Fruit fly (Drosophila melanogaster) whole organism, wandering third instar larva: ENCODE measurements around the gene mRpS11.

Source experiments
- Abd-B ChIP-seq: fragments of >200 bp; optimal IDR thresholded peaks from 2 replicates; lab custom pipeline; 2017; ENCODE audit warnings: missing biosample characterization, missing genetic modification characterization
- CG32264 ChIP-seq: fragments of 200-800 bp; sonication (Bioruptor generic); optimal IDR thresholded peaks from 2 replicates; lab custom pipeline; 2016; ENCODE audit warnings: missing biosample characterization, missing genetic modification characterization
- CG9705 ChIP-seq: fragments of 200-800 bp; sonication (Bioruptor generic); optimal IDR thresholded peaks from 2 replicates; lab custom pipeline; 2018; ENCODE audit warnings: missing biosample characterization, mild to moderate bottlenecking, missing genetic modification characterization
- CrebA ChIP-seq: fragments of 200-800 bp; sonication (Bioruptor generic); optimal IDR thresholded peaks from 2 replicates; lab custom pipeline; 2016; ENCODE audit warnings: missing biosample characterization, mild to moderate bottlenecking, missing genetic modification characterization, borderline replicate concordance
- Dfd ChIP-seq: fragments of >200 bp; optimal IDR thresholded peaks from 2 replicates; lab custom pipeline; 2017; ENCODE audit warnings: missing biosample characterization, missing genetic modification characterization
- Dif ChIP-seq: fragments of 200-275, 200-300 bp; sonication (Bioruptor generic); optimal IDR thresholded peaks from 2 replicates; lab custom pipeline; 2018; ENCODE audit warnings: missing biosample characterization, missing genetic modification characterization; ENCODE audit not compliant: partially characterized antibody
- GATAd ChIP-seq: sonication (Bioruptor generic); optimal IDR thresholded peaks from 2 replicates; lab custom pipeline; 2016; ENCODE audit warnings: missing biosample characterization, missing genetic modification characterization
- HLH106 ChIP-seq: fragments of 200-800 bp; optimal IDR thresholded peaks from 3 replicates; lab custom pipeline; 2019; ENCODE audit warnings: missing biosample characterization, mild to moderate bottlenecking, missing genetic modification characterization, moderate library complexity
- Hnf4 ChIP-seq: fragments of 200-800 bp; sonication (Bioruptor generic); optimal IDR thresholded peaks from 2 replicates; lab custom pipeline; 2016; ENCODE audit warnings: missing biosample characterization, mild to moderate bottlenecking, missing genetic modification characterization
- Hr78 ChIP-seq: fragments of >200 bp; optimal IDR thresholded peaks from 2 replicates; lab custom pipeline; 2017; ENCODE audit warnings: missing biosample characterization, missing genetic modification characterization
- Hr83 ChIP-seq: fragments of 200-300 bp; sonication (Bioruptor generic); optimal IDR thresholded peaks from 2 replicates; lab custom pipeline; 2016; ENCODE audit warnings: missing biosample characterization, mild to moderate bottlenecking, missing genetic modification characterization, moderate library complexity; ENCODE audit not compliant: poor library complexity, severe bottlenecking
- Jra ChIP-seq: sonication (Bioruptor generic); optimal IDR thresholded peaks from 2 replicates; lab custom pipeline; 2016; ENCODE audit warnings: missing biosample characterization, missing genetic modification characterization
- Mio ChIP-seq: sonication (Bioruptor generic); optimal IDR thresholded peaks from 2 replicates; lab custom pipeline; 2016; ENCODE audit warnings: missing biosample characterization, missing genetic modification characterization
- N ChIP-seq: fragments of >200 bp; optimal IDR thresholded peaks from 2 replicates; lab custom pipeline; 2018; ENCODE audit warnings: missing biosample characterization, missing external identifiers, missing genetic modification characterization
- OdsH ChIP-seq: fragments of 200-800 bp; sonication (Bioruptor generic); optimal IDR thresholded peaks from 2 replicates; lab custom pipeline; 2016; ENCODE audit warnings: missing biosample characterization, mild to moderate bottlenecking, missing genetic modification characterization
- Rel ChIP-seq, 2 experiments: fragments of 200-800 bp; sonication (Bioruptor generic) in 1 of 2; optimal IDR thresholded peaks; 2 replicates in 1 of 2; 3 replicates in 1 of 2; lab custom pipeline; 2016 to 2019; ENCODE audit warnings: mild to moderate bottlenecking in 2 of 2, missing biosample characterization in 2 of 2, missing genetic modification characterization in 2 of 2, moderate library complexity in 1 of 2
- Sp1 ChIP-seq: fragments of 200-800 bp; sonication (Bioruptor generic); optimal IDR thresholded peaks from 3 replicates; lab custom pipeline; 2019; ENCODE audit warnings: missing biosample characterization, mild to moderate bottlenecking, missing genetic modification characterization, moderate library complexity
- Vsx2 ChIP-seq: fragments of 200-300, 225-300 bp; sonication (Bioruptor generic); optimal IDR thresholded peaks from 2 replicates; lab custom pipeline; 2018; ENCODE audit warnings: missing biosample characterization, missing genetic modification characterization; ENCODE audit not compliant: partially characterized antibody
- br ChIP-seq: fragments of 200-800 bp; sonication (Bioruptor generic); optimal IDR thresholded peaks from 2 replicates; lab custom pipeline; 2016; ENCODE audit warnings: missing biosample characterization, missing genetic modification characterization
- brk ChIP-seq: fragments of 200-800 bp; sonication (Bioruptor generic); optimal IDR thresholded peaks from 2 replicates; lab custom pipeline; 2016; ENCODE audit warnings: missing biosample characterization, mild to moderate bottlenecking, missing genetic modification characterization
- dl ChIP-seq, 2 experiments: fragments of 175-275, 200-275 bp in 1 of 2; fragments of 200-275 bp in 1 of 2; sonication (Bioruptor generic); optimal IDR thresholded peaks; lab custom pipeline; 2018; ENCODE audit warnings: mild to moderate bottlenecking in 2 of 2, missing biosample characterization in 2 of 2, missing genetic modification characterization in 2 of 2, moderate library complexity in 2 of 2; ENCODE audit not compliant: partially characterized antibody in 2 of 2, insufficient read depth in 1 of 2
- dmrt93B ChIP-seq: fragments of 200-800 bp; sonication (Bioruptor generic); optimal IDR thresholded peaks from 2 replicates; lab custom pipeline; 2018; ENCODE audit warnings: missing biosample characterization, mild to moderate bottlenecking, missing genetic modification characterization
- dsf ChIP-seq: sonication (Bioruptor generic); optimal IDR thresholded peaks from 2 replicates; lab custom pipeline; 2016; ENCODE audit warnings: missing biosample characterization, missing genetic modification characterization, borderline replicate concordance
- ey ChIP-seq: fragments of 200-800 bp; sonication (Bioruptor generic); optimal IDR thresholded peaks from 2 replicates; lab custom pipeline; 2016; ENCODE audit warnings: missing biosample characterization, missing genetic modification characterization
- foxo ChIP-seq, 2 experiments: fragments of 200-800 bp; sonication (Bioruptor generic); optimal IDR thresholded peaks; 2 replicates in 1 of 2; 3 replicates in 1 of 2; lab custom pipeline; 2016 to 2017; ENCODE audit warnings: missing biosample characterization in 2 of 2, missing genetic modification characterization in 2 of 2
- fru ChIP-seq: fragments of 200-800 bp; sonication (Bioruptor generic); optimal IDR thresholded peaks from 3 replicates; lab custom pipeline; 2016; ENCODE audit warnings: missing biosample characterization, mild to moderate bottlenecking, missing genetic modification characterization
- h ChIP-seq: fragments of 200-800 bp; sonication (Bioruptor generic); optimal IDR thresholded peaks from 3 replicates; lab custom pipeline; 2016; ENCODE audit warnings: missing biosample characterization, mild to moderate bottlenecking, missing genetic modification characterization
- jim ChIP-seq: fragments of 175-275, 200-325 bp; sonication (Bioruptor generic); optimal IDR thresholded peaks from 2 replicates; lab custom pipeline; 2016; ENCODE audit warnings: missing biosample characterization, mild to moderate bottlenecking, missing genetic modification characterization
- lola ChIP-seq: fragments of >200 bp; optimal IDR thresholded peaks from 2 replicates; lab custom pipeline; 2017; ENCODE audit warnings: missing biosample characterization, missing genetic modification characterization
- pan ChIP-seq: fragments of >200 bp; optimal IDR thresholded peaks from 2 replicates; lab custom pipeline; 2017
- psq ChIP-seq: fragments of 200-800 bp; sonication (Bioruptor generic); optimal IDR thresholded peaks from 3 replicates; lab custom pipeline; 2017; ENCODE audit warnings: missing biosample characterization, mild to moderate bottlenecking, missing genetic modification characterization, moderate library complexity
- rgr ChIP-seq: fragments of 200-800 bp; sonication (Bioruptor generic); optimal IDR thresholded peaks from 3 replicates; lab custom pipeline; 2016; ENCODE audit warnings: missing biosample characterization, mild to moderate bottlenecking, missing genetic modification characterization
- sage ChIP-seq: fragments of 200-800 bp; sonication (Bioruptor generic); optimal IDR thresholded peaks from 2 replicates; lab custom pipeline; 2016; ENCODE audit warnings: missing biosample characterization, mild to moderate bottlenecking, missing genetic modification characterization
- sv ChIP-seq: fragments of 200-800 bp; sonication (Bioruptor generic); optimal IDR thresholded peaks from 3 replicates; lab custom pipeline; 2016; ENCODE audit warnings: missing biosample characterization, missing genetic modification characterization
- tai ChIP-seq: sonication (Bioruptor generic); optimal IDR thresholded peaks from 2 replicates; lab custom pipeline; 2016; ENCODE audit warnings: missing biosample characterization, missing genetic modification characterization
- usp ChIP-seq: fragments of >200 bp; optimal IDR thresholded peaks from 2 replicates; lab custom pipeline; 2017; ENCODE audit warnings: missing biosample characterization, missing genetic modification characterization
- woc ChIP-seq: sonication (Bioruptor generic); optimal IDR thresholded peaks from 2 replicates; lab custom pipeline; 2016; ENCODE audit warnings: missing biosample characterization, mild to moderate bottlenecking, missing genetic modification characterization

mRpS11 gene

DNA sequence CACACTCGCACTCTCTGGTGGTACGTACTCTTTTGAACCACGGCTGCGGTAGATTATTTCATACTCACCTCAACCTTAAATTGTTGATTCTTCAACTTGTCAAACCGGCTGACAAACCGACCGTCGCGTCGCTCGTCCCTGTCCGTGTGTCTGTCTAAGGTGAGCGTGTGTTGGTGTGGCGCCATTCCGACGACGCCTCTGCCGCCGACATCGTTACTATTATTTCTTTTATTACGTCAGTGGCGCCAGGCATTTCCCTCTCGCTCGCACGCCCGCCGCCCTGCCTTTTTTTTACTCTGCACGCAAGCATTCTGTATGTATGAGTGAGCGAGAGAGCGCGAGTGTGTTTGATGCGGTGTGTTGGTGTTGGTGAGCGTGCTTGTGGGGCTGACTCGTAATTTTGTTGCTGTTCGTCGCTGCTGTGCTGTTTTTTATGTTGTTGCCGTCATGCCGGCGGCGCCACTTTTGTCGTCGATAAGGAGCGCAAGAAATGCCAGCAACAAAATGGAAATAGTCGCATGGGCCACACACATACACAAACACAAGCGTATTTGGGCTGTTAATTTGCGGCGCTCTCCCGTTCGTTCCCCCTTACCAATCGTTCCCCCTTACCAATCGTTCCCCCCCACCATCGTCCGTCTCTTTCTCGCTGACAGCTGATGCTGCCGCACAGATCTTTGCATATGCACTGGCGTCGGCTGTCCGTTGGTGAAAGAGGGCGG is 16.2 kb upstream of the mRpS11 start:
- no peak for TF ChIP-seq Hnf4 (GFP tag; lab: Kevin White, UChicago)
- no peak for TF ChIP-seq HLH106 (tag; lab: Kevin White, UChicago)
- peak; percentile 45 for TF ChIP-seq OdsH (GFP tag; lab: Kevin White, UChicago)
- peak; percentile 50 for TF ChIP-seq CrebA (GFP tag; lab: Kevin White, UChicago)
- TF ChIP-seq foxo (GFP tag; optimal IDR thresholded peaks at IDR 0.05; lab: Kevin White, UChicago): peak; percentile 2 to 25
- peak; percentile 71 for TF ChIP-seq h (GFP tag; lab: Kevin White, UChicago)
- peak; percentile 82 for TF ChIP-seq jim (GFP tag; lab: Kevin White, UChicago)
- peak; percentile 64 for TF ChIP-seq Dif (GFP tag; lab: Kevin White, UChicago)
- peak; percentile 48 for TF ChIP-seq Sp1 (GFP tag; lab: Kevin White, UChicago)
- no peak for TF ChIP-seq usp (GFP tag; lab: Kevin White, UChicago)
- peak; percentile 26 to 31 for TF ChIP-seq dl (GFP tag; optimal IDR thresholded peaks at IDR 0.05; lab: Kevin White, UChicago; ENCODE audit: insufficient read depth in 1 of 2, partially characterized antibody in 2 of 2)
- no peak for TF ChIP-seq Hr78 (GFP tag; lab: Kevin White, UChicago)
- TF ChIP-seq CG32264: no peak
- peak; percentile 8 for TF ChIP-seq Jra (GFP tag; lab: Kevin White, UChicago)
- TF ChIP-seq brk (GFP tag; lab: Kevin White, UChicago): peak; percentile 94
- peak; percentile 56 for TF ChIP-seq psq (GFP tag; lab: Kevin White, UChicago)
- TF ChIP-seq fru (GFP tag; lab: Kevin White, UChicago): peak; percentile 62
- peak; percentile 84 for TF ChIP-seq N (GFP tag; lab: Kevin White, UChicago)
- peak; percentile 27 for TF ChIP-seq rgr
- peak; percentile 52 for TF ChIP-seq Hr83 (GFP tag; lab: Kevin White, UChicago)
- TF ChIP-seq br (GFP tag; lab: Kevin White, UChicago): peak; percentile 33
- peak; percentile 76 for TF ChIP-seq Rel (GFP tag; optimal IDR thresholded peaks at IDR 0.05; lab: Kevin White, UChicago)
- peak; percentile 23 for TF ChIP-seq Rel (tag; optimal IDR thresholded peaks at IDR 0.05; lab: Kevin White, UChicago)
- no peak for TF ChIP-seq dmrt93B (GFP tag; lab: Kevin White, UChicago)
- peak; percentile 60 for TF ChIP-seq Abd-B (GFP tag; lab: Kevin White, UChicago)
- no peak for TF ChIP-seq Mio
- peak; percentile 78 for TF ChIP-seq Vsx2 (GFP tag; lab: Kevin White, UChicago)
- no peak for TF ChIP-seq pan

DNA sequence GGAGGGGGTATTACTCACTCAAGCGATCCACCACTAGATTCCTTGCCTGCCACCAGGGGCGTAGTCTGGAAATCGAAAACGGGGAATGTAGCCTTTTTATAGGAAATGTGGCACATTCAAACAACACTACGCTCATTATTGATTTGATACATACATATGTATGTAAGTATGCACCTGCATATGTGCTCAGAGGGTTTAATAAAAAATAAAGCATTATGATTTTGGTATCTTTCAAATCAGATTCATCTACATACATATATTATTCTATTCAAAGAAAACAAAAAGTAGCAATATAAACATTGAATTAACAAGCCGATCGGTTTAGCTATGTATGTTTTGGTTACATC is 15.7 kb upstream of the mRpS11 start:
- TF ChIP-seq HLH106 (tag; lab: Kevin White, UChicago) (peak; percentile 4), foxo (GFP tag; optimal IDR thresholded peaks at IDR 0.05; lab: Kevin White, UChicago) (peak in 1 of 2 experiments; percentile 38), br (GFP tag; lab: Kevin White, UChicago) (no peak), rgr (peak; percentile 6)
- TF ChIP-seq, all 38 proteins: peak for 3

DNA sequence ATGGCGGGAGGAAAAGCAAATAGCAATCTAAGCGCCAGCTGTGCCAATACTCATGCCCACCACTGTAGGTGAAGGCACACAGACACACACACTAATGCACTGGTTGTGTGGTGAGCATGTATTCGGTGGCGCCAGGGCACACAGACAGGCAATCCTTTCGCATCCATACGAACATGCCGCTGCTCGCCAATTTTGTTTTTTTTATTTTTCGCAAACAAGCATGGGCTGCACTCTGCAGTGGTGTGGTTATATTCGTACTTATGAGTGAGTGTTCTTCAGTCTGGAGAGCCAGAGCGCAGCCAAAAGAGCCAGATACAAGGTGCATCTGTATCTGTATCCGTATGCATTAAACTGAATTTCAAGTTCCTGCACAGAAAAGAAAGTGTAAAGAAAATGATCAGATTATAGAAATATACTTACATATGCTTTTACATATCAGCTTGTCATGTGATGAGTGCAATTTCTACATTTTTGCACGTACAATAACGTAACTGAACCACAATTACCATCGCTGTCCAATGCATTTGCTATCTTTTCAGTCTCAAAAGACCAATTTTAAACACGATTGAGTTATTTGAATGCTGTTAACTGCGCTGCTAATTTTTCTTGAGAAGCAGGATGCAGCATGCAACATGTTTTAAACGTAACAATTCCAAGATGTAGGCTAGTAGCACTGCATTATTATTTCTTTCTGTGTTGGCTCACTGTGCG is 13.3 kb upstream of the mRpS11 start:
- TF ChIP-seq Abd-B (GFP tag; lab: Kevin White, UChicago) (no peak), HLH106 (tag; lab: Kevin White, UChicago) (peak; percentile 13), OdsH (GFP tag; lab: Kevin White, UChicago) (peak; percentile 60), ey (peak; percentile 70), Dif (GFP tag; lab: Kevin White, UChicago) (peak; percentile 17), tai (GFP tag; lab: Kevin White, UChicago) (no peak), dmrt93B (GFP tag; lab: Kevin White, UChicago) (peak; percentile 60), sage (no peak), Vsx2 (GFP tag; lab: Kevin White, UChicago) (no peak), dl (GFP tag; optimal IDR thresholded peaks at IDR 0.05; lab: Kevin White, UChicago; ENCODE audit: insufficient read depth in 1 of 2, partially characterized antibody in 2 of 2) (peak in 1 of 2 experiments; percentile 58), Jra (GFP tag; lab: Kevin White, UChicago) (peak; percentile 46), foxo (GFP tag; optimal IDR thresholded peaks at IDR 0.05; lab: Kevin White, UChicago) (peak in 1 of 2 experiments; percentile 67), usp (GFP tag; lab: Kevin White, UChicago) (no peak), Rel (GFP tag; optimal IDR thresholded peaks at IDR 0.05; lab: Kevin White, UChicago) (peak; percentile 23), Rel (tag; optimal IDR thresholded peaks at IDR 0.05; lab: Kevin White, UChicago) (no peak), br (GFP tag; lab: Kevin White, UChicago) (peak; percentile 24), woc (GFP tag; lab: Kevin White, UChicago) (no peak), sv (GFP tag; lab: Kevin White, UChicago) (no peak), CG32264 (no peak), GATAd (GFP tag; lab: Kevin White, UChicago) (no peak), jim (GFP tag; lab: Kevin White, UChicago) (peak; percentile 56), Dfd (no peak), rgr (peak; percentile 48), CrebA (GFP tag; lab: Kevin White, UChicago) (peak; percentile 12), Hr83 (GFP tag; lab: Kevin White, UChicago) (peak; percentile 83), psq (GFP tag; lab: Kevin White, UChicago) (peak; percentile 53), N (GFP tag; lab: Kevin White, UChicago) (peak; percentile 72), dsf (GFP tag; lab: Kevin White, UChicago) (no peak), brk (GFP tag; lab: Kevin White, UChicago) (peak; percentile 83), Hr78 (GFP tag; lab: Kevin White, UChicago) (peak; percentile 14), Sp1 (GFP tag; lab: Kevin White, UChicago) (peak; percentile 34), CG9705 (GFP tag; lab: Kevin White, UChicago) (peak; percentile 22), lola (GFP tag; lab: Kevin White, UChicago) (no peak), Hnf4 (GFP tag; lab: Kevin White, UChicago) (no peak), fru (GFP tag; lab: Kevin White, UChicago) (peak; percentile 69)
